Worm (Caenorhabditis elegans): ENCODE measurements around the gene oac-50.

- TF ChIP-seq pha-4 (tag; optimal IDR thresholded peaks at IDR 0.05) (no peak), unc-86 (tag; optimal IDR thresholded peaks at IDR 0.05) (no peak), eyg-1 (tag; optimal IDR thresholded peaks at IDR 0.05) (no peak), fkh-10 (GFP tag; optimal IDR thresholded peaks at IDR 0.05) (no peak)
Observed at ce11 chrV:9053969-9054368, 19.4 kb downstream of the oac-50 start, which contains the start of gene C25E10.8.
